Worm (Caenorhabditis elegans) whole organism, early embryonic: ENCODE data around the gene pll-1.

Experiments
- F13C5.2 ChIP-seq: sonication (generic microtip); optimal IDR thresholded peaks from 2 replicates; lab custom pipeline; 2017; ENCODE audit warnings: mild to moderate bottlenecking, missing genetic modification characterization, inconsistent platforms, missing compliant biosample characterization
- aly-1 ChIP-seq: sonication (generic microtip); optimal IDR thresholded peaks from 2 replicates; lab custom pipeline; 2016; ENCODE audit warnings: missing genetic modification characterization, missing compliant biosample characterization
- ama-1 ChIP-seq: fragments of 150-350 bp; optimal IDR thresholded peaks from 2 replicates; lab custom pipeline; 2014
- ceh-13 ChIP-seq: fragments of 200-800 bp; sonication (Bioruptor generic); optimal IDR thresholded peaks from 2 replicates; lab custom pipeline; 2018; ENCODE audit warnings: mild to moderate bottlenecking, missing genetic modification characterization, missing compliant biosample characterization
- ets-7 ChIP-seq: sonication (generic microtip); optimal IDR thresholded peaks from 2 replicates; lab custom pipeline; 2016; ENCODE audit warnings: missing genotype, missing genetic modification characterization, missing compliant biosample characterization
- flt-1 ChIP-seq: fragments of 200-800 bp; sonication (Bioruptor generic); IDR thresholded peaks from 2 replicates; pipeline ENCODE4 v1.3.6; 2022; ENCODE audit warnings: missing genetic modification characterization, missing compliant biosample characterization
- hmbx-1 ChIP-seq: sonication (generic microtip); optimal IDR thresholded peaks from 2 replicates; lab custom pipeline; 2016; ENCODE audit warnings: mild to moderate bottlenecking, missing genetic modification characterization, missing compliant biosample characterization
- hnd-1 ChIP-seq: sonication (generic microtip); optimal IDR thresholded peaks from 2 replicates; lab custom pipeline; 2016; ENCODE audit warnings: missing genetic modification characterization, missing compliant biosample characterization
- pes-1 ChIP-seq: fragments of 200-800 bp; sonication (Bioruptor generic); IDR thresholded peaks from 2 replicates; pipeline ENCODE4 v1.3.6; 2022; ENCODE audit warnings: missing genetic modification reagents, missing genetic modification characterization, missing compliant biosample characterization
- scrt-1 ChIP-seq: fragments of 200-800 bp; sonication (Bioruptor generic); IDR thresholded peaks from 2 replicates; pipeline ENCODE4 v1.3.6; 2022; ENCODE audit warnings: missing genetic modification characterization, missing compliant biosample characterization
- sea-1 ChIP-seq: fragments of 200-800 bp; sonication (Bioruptor generic); conservative IDR thresholded peaks from 2 replicates; pipeline ENCODE4 v1.3.6; 2022; ENCODE audit warnings: missing genetic modification characterization, missing compliant biosample characterization
- tbx-11 ChIP-seq: fragments of 200-800 bp; sonication (Bioruptor generic); IDR thresholded peaks from 2 replicates; pipeline ENCODE4 v1.3.6; 2022; ENCODE audit warnings: missing genetic modification characterization, missing compliant biosample characterization
- tra-4 ChIP-seq: sonication (generic microtip); optimal IDR thresholded peaks from 2 replicates; lab custom pipeline; 2017; ENCODE audit warnings: missing genetic modification characterization, missing compliant biosample characterization

- TF ChIP-seq ama-1 (lab: Kevin White, UChicago) (no peak), scrt-1 (GFP tag; lab: Robert Waterston, UW) (no peak), flt-1 (GFP tag; lab: Robert Waterston, UW) (no peak), tra-4 (tag; lab: Kevin White, UChicago) (no peak), hmbx-1 (tag; lab: Kevin White, UChicago) (no peak), tbx-11 (GFP tag; lab: Robert Waterston, UW) (no peak), F13C5.2 (tag; lab: Kevin White, UChicago) (no peak), hnd-1 (no peak), ceh-13 (GFP tag; lab: Kevin White, UChicago) (no peak), ets-7 (tag; lab: Kevin White, UChicago) (no peak), pes-1 (no peak), aly-1 (no peak), sea-1 (GFP tag; lab: Robert Waterston, UW) (no peak)
These were observed at the start of gene pll-1 for ce11 chrIII:365649-366048.
